Worm (Caenorhabditis elegans): ENCODE results near the gene C16B8.3.

Gene C16B8.3

DNA sequence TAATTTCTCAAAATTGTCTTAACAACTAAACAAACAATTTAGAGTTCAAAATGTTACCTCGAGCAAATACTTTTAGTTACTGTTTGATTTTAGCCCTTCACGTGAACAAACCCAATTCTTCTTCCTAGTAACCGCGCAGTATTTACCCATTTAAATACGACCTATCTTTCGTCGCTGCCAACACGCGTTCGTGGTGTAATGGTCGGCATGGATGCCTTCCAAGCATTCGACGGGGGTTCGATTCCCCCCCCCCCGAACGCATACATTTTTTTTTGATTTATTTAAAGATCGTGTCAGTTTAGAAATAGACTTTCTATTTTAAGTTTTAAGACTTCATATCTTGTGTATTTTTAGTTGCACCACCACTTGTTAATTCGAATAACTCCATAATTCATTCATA lies 26.0 kb upstream of the C16B8.3 start:
- TF ChIP-seq him-1 (tag; optimal IDR thresholded peaks at IDR 0.05) (no peak), madf-10 (tag; optimal IDR thresholded peaks at IDR 0.05) (peak; percentile 15), let-526 (GFP tag; IDR thresholded peaks at IDR 0.05) (no peak), chd-7 (tag; optimal IDR thresholded peaks at IDR 0.05) (peak; percentile 32), mxl-1 (tag; optimal IDR thresholded peaks at IDR 0.05) (peak; percentile 8), zim-3 (tag; optimal IDR thresholded peaks at IDR 0.05) (peak; percentile 64), ztf-25 (GFP tag; IDR thresholded peaks at IDR 0.05) (0 out of 2 replicates have a peak, but pooled peaks have one; percentile 55), rcor-1 (GFP tag; IDR thresholded peaks at IDR 0.05) (no peak), lin-40 (tag; optimal IDR thresholded peaks at IDR 0.05) (peak; percentile 5), hmg-1.2 (GFP tag; IDR thresholded peaks at IDR 0.05) (peak; percentile 59; the same call in 1 of the 2 replicates), B0261.1 (tag; optimal IDR thresholded peaks at IDR 0.05) (peak; percentile 78), nhr-27 (tag; optimal IDR thresholded peaks at IDR 0.05) (no peak), B0336.3 (GFP tag; IDR thresholded peaks at IDR 0.05) (no peak), snpc-3.4 (tag; optimal IDR thresholded peaks at IDR 0.05) (peak; percentile 22), somi-1 (GFP tag; optimal IDR thresholded peaks at IDR 0.05) (peak; percentile 18), dpff-1 (tag; optimal IDR thresholded peaks at IDR 0.05) (no peak), lin-26 (GFP tag; IDR thresholded peaks at IDR 0.05) (peak; percentile 80), die-1 (tag; optimal IDR thresholded peaks at IDR 0.05) (peak; percentile 71), snpc-4 (GFP tag; optimal IDR thresholded peaks at IDR 0.05) (peak; percentile 30), snpc-4 (tag; optimal IDR thresholded peaks at IDR 0.05) (peak in 1 of 4 experiments; percentile 46), tbp1 (GFP tag; optimal IDR thresholded peaks at IDR 0.05) (peak; percentile 88), ZK185.1 (tag; optimal IDR thresholded peaks at IDR 0.05; ENCODE audit: poor library complexity, severe bottlenecking) (peak; percentile 33), nfyb-1 (GFP tag; IDR thresholded peaks at IDR 0.05) (peak; percentile 62; the same call in 1 of the 2 replicates), ceh-100 (GFP tag; IDR thresholded peaks at IDR 0.05) (peak; percentile 36; the same call in 1 of the 2 replicates), snpc-1.3 (tag; optimal IDR thresholded peaks at IDR 0.05; ENCODE audit: insufficient read depth) (peak; percentile 5), rec-8 (tag; optimal IDR thresholded peaks at IDR 0.05) (peak in 1 of 2 experiments; percentile 12), egl-44 (GFP tag; IDR thresholded peaks at IDR 0.05) (0 out of 2 replicates have a peak, but pooled peaks have one; percentile 43), cebp-1 (GFP tag; IDR thresholded peaks at IDR 0.05) (0 out of 2 replicates have a peak, but pooled peaks have one; percentile 10), cebp-1 (tag; optimal IDR thresholded peaks at IDR 0.05) (peak; percentile 45), ceh-27 (GFP tag; optimal IDR thresholded peaks at IDR 0.05) (peak; percentile 19), rpc-1 (optimal IDR thresholded peaks at IDR 0.05) (peak; percentile 73), rpc-1 (tag; optimal IDR thresholded peaks at IDR 0.05) (peak; percentile 82), attf-5 (GFP tag; optimal IDR thresholded peaks at IDR 0.05) (peak; percentile 14), ama-1 (optimal IDR thresholded peaks at IDR 0.05) (no peak), ama-1 (GFP tag; optimal IDR thresholded peaks at IDR 0.05) (peak in 1 of 2 experiments; percentile 12), efl-1 (GFP tag; optimal IDR thresholded peaks at IDR 0.05) (no peak)

DNA sequence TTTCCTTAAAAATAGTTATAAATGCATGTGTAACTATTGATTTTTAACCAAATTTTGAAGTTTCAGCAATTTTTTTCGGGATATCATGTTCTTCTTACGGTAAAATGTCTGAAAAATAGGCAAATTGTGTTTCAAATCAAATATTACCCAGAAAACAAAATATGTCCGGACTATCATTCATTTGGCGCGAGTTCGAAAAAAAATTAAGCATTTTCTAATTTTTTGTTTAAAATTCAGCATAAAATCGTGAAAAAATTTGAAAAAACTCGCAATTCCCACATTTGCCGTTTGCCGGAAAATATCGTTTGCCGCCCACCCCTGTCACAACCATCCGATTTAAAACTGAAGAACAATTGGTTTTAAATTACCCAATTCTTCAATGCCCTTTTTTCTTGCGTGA lies 23.2 kb upstream of the C16B8.3 start:
- TF ChIP-seq Y79H2A.3 (GFP tag; conservative IDR thresholded peaks at IDR 0.05) (no peak), chd-7 (tag; optimal IDR thresholded peaks at IDR 0.05) (no peak), ztf-22 (GFP tag; optimal IDR thresholded peaks at IDR 0.05) (no peak), mel-28 (tag; optimal IDR thresholded peaks at IDR 0.05; ENCODE audit: borderline replicate concordance) (no peak), egl-18 (GFP tag; IDR thresholded peaks at IDR 0.05) (no peak), attf-6 (GFP tag; IDR thresholded peaks at IDR 0.05) (no peak), cebp-1 (GFP tag; IDR thresholded peaks at IDR 0.05) (no peak), cebp-1 (tag; optimal IDR thresholded peaks at IDR 0.05) (no peak), F33H1.4 (GFP tag; IDR thresholded peaks at IDR 0.05) (no peak), B0019.2 (GFP tag; conservative IDR thresholded peaks at IDR 0.05) (no peak), nhr-27 (tag; optimal IDR thresholded peaks at IDR 0.05) (no peak), madf-8 (GFP tag; conservative IDR thresholded peaks at IDR 0.05) (no peak), lin-26 (GFP tag; IDR thresholded peaks at IDR 0.05) (no peak), Y67H2A.10 (GFP tag; conservative IDR thresholded peaks at IDR 0.05) (no peak)

All from whole organism, young adult.